Fruit fly (Drosophila melanogaster) whole organism, embryonic: Measurements from ENCODE around the gene Sdhaf3.
A peak's percentile ranks its signal among the peaks of the same experiment; 100 is the strongest.

Source experiments
- BEAF-32 ChIP-seq: fragments of 200-800 bp; sonication (Bioruptor generic); optimal IDR thresholded peaks from 3 replicates; lab custom pipeline; 2017; ENCODE audit warnings: missing biosample characterization, missing genetic modification characterization, mild to moderate bottlenecking, moderate library complexity, missing genetic modification reagents
- Bteb2 ChIP-seq: fragments of 200-800 bp; sonication (Bioruptor generic); optimal IDR thresholded peaks from 2 replicates; lab custom pipeline; 2016; ENCODE audit warnings: missing biosample characterization, missing genetic modification characterization
- C15 ChIP-seq: fragments of 200-800 bp; sonication (Bioruptor generic); IDR thresholded peaks from 3 replicates; pipeline ENCODE4 v1.3.6; 2022; ENCODE audit warnings: missing biosample characterization, missing genetic modification characterization
- CG10979 ChIP-seq: fragments of 200-800 bp; sonication (Bioruptor generic); optimal IDR thresholded peaks from 2 replicates; lab custom pipeline; 2018; ENCODE audit warnings: missing biosample characterization, mild to moderate bottlenecking, missing genetic modification characterization, moderate library complexity
- CG11723 ChIP-seq: fragments of 200-800 bp; sonication (Bioruptor generic); optimal IDR thresholded peaks from 2 replicates; lab custom pipeline; 2017; ENCODE audit warnings: missing biosample characterization, mild to moderate bottlenecking, missing genetic modification characterization
- CG12769 ChIP-seq: fragments of 200-800 bp; sonication (Bioruptor generic); optimal IDR thresholded peaks from 2 replicates; lab custom pipeline; 2019; ENCODE audit warnings: missing biosample characterization, mild to moderate bottlenecking, missing genetic modification characterization, moderate library complexity
- CG13296 ChIP-seq: fragments of 200-800 bp; sonication (Bioruptor generic); optimal IDR thresholded peaks from 3 replicates; lab custom pipeline; 2018; ENCODE audit warnings: missing biosample characterization, mild to moderate bottlenecking, missing genetic modification characterization
- CG13424 ChIP-seq: fragments of 200-800 bp; sonication (Bioruptor generic); optimal IDR thresholded peaks from 2 replicates; lab custom pipeline; 2019; ENCODE audit warnings: missing biosample characterization, mild to moderate bottlenecking, missing genetic modification characterization, moderate library complexity
- CG14860 ChIP-seq: fragments of 200-800 bp; sonication (Bioruptor generic); IDR thresholded peaks from 3 replicates; pipeline ENCODE4 v1.3.6; 2022; ENCODE audit warnings: missing biosample characterization, missing genetic modification characterization; ENCODE audit not compliant: partially characterized antibody
- CG15269 ChIP-seq: fragments of 200-800 bp; sonication (Bioruptor generic); optimal IDR thresholded peaks from 2 replicates; lab custom pipeline; 2018; ENCODE audit warnings: missing biosample characterization, mild to moderate bottlenecking, missing genetic modification characterization, moderate library complexity
- CG17359 ChIP-seq: fragments of 200-800 bp; sonication (Bioruptor generic); optimal IDR thresholded peaks from 3 replicates; lab custom pipeline; 2018; ENCODE audit warnings: missing biosample characterization, mild to moderate bottlenecking, missing genetic modification characterization, moderate library complexity
- CG17802 ChIP-seq: fragments of 200-800 bp; sonication (Bioruptor generic); optimal IDR thresholded peaks from 2 replicates; lab custom pipeline; 2018; ENCODE audit warnings: missing biosample characterization, mild to moderate bottlenecking, missing genetic modification characterization, moderate library complexity
- CG2712 ChIP-seq: fragments of 200-800 bp; optimal IDR thresholded peaks from 3 replicates; lab custom pipeline; 2019; ENCODE audit warnings: missing biosample characterization, mild to moderate bottlenecking, missing genetic modification characterization, moderate library complexity
- CG30020 ChIP-seq: fragments of 200-800 bp; optimal IDR thresholded peaks from 2 replicates; lab custom pipeline; 2019; ENCODE audit warnings: missing biosample characterization, mild to moderate bottlenecking, missing genetic modification characterization, moderate library complexity
- CG31388 ChIP-seq: fragments of 200-800 bp; sonication (Bioruptor generic); optimal IDR thresholded peaks from 2 replicates; lab custom pipeline; 2016; ENCODE audit warnings: missing biosample characterization, missing genetic modification characterization
- CG3163 ChIP-seq: fragments of 200-800 bp; sonication (Bioruptor generic); optimal IDR thresholded peaks from 3 replicates; lab custom pipeline; 2016; ENCODE audit warnings: missing biosample characterization, missing genetic modification characterization
- CG34224 ChIP-seq: fragments of 200-800 bp; sonication (Bioruptor generic); IDR thresholded peaks from 3 replicates; pipeline ENCODE4 v1.3.6; 2022; ENCODE audit warnings: missing biosample characterization, missing genetic modification characterization; ENCODE audit not compliant: partially characterized antibody
- CG3726 ChIP-seq: fragments of 200-800 bp; sonication (Bioruptor generic); IDR thresholded peaks from 3 replicates; pipeline ENCODE4, ENCODE4 v1.3.6; 2022; ENCODE audit warnings: missing biosample characterization, missing genetic modification characterization
- CG8765 ChIP-seq: fragments of 200-800 bp; sonication (Bioruptor generic); IDR thresholded peaks from 2 replicates; pipeline ENCODE4 v1.3.6; 2022; ENCODE audit warnings: missing biosample characterization, missing genetic modification characterization
- Deaf1 ChIP-seq: fragments of 200-800 bp; optimal IDR thresholded peaks from 3 replicates; lab custom pipeline; 2019; ENCODE audit warnings: missing biosample characterization, mild to moderate bottlenecking, missing genetic modification characterization, moderate library complexity
- Dll ChIP-seq: fragments of 200-800 bp; sonication (Bioruptor generic); IDR thresholded peaks from 4 replicates; pipeline ENCODE4 v1.3.6; 2022; ENCODE audit warnings: missing biosample characterization, missing genetic modification characterization; ENCODE audit not compliant: partially characterized antibody
- Ets97D ChIP-seq: fragments of 200-800 bp; sonication (Bioruptor generic); optimal IDR thresholded peaks from 3 replicates; lab custom pipeline; 2016; ENCODE audit warnings: missing biosample characterization, missing genetic modification characterization
- HLHmδ ChIP-seq: fragments of 200-800 bp; sonication (Bioruptor generic); optimal IDR thresholded peaks from 2 replicates; lab custom pipeline; 2018; ENCODE audit warnings: missing biosample characterization, mild to moderate bottlenecking, missing genetic modification characterization, moderate library complexity
- Hr51 ChIP-seq, 2 experiments: fragments of 200-800 bp; sonication (Bioruptor generic); optimal IDR thresholded peaks; 2 replicates in 1 of 2; 3 replicates in 1 of 2; lab custom pipeline; 2016 to 2018; ENCODE audit warnings: missing biosample characterization in 2 of 2, missing genetic modification characterization in 2 of 2, mild to moderate bottlenecking in 1 of 2, moderate library complexity in 1 of 2
- Mes4 ChIP-seq: fragments of 200-800 bp; sonication (Bioruptor generic); optimal IDR thresholded peaks from 2 replicates; lab custom pipeline; 2016; ENCODE audit warnings: missing biosample characterization, missing genetic modification characterization
- Nf-YB ChIP-seq: fragments of 200-800 bp; sonication (Bioruptor generic); optimal IDR thresholded peaks from 3 replicates; lab custom pipeline; 2019; ENCODE audit warnings: missing biosample characterization, mild to moderate bottlenecking, missing genetic modification characterization, moderate library complexity
- Trl ChIP-seq, 3 experiments: fragments of >200 bp in 2 of 3; fragments of 200-800 bp in 1 of 3; sonication (Bioruptor generic) in 1 of 3; optimal IDR thresholded peaks; 2 replicates in 1 of 3; 3 replicates in 2 of 3; lab custom pipeline; 2016 to 2017; ENCODE audit warnings: missing biosample characterization in 1 of 3, missing genetic modification characterization in 1 of 3
- chinmo ChIP-seq: fragments of 200-800 bp; sonication (Bioruptor generic); IDR thresholded peaks from 4 replicates; pipeline ENCODE4 v1.3.6; 2022; ENCODE audit warnings: missing biosample characterization, missing genetic modification characterization; ENCODE audit not compliant: partially characterized antibody
- crc ChIP-seq: fragments of 200-800 bp; sonication (Bioruptor generic); optimal IDR thresholded peaks from 2 replicates; lab custom pipeline; 2016; ENCODE audit warnings: missing biosample characterization, missing genetic modification characterization
- danr ChIP-seq: fragments of 200-800 bp; sonication (Bioruptor generic); IDR thresholded peaks from 2 replicates; pipeline ENCODE4 v1.3.6; 2022; ENCODE audit warnings: missing biosample characterization, missing genetic modification characterization
- dpn ChIP-seq, 2 experiments: fragments of 200-800 bp; sonication (Bioruptor generic); optimal IDR thresholded peaks; 3 replicates each; lab custom pipeline; 2016; ENCODE audit warnings: missing biosample characterization in 2 of 2, missing genetic modification characterization in 2 of 2
- gce ChIP-seq: fragments of 200-800 bp; sonication (Bioruptor generic); IDR thresholded peaks from 3 replicates; pipeline ENCODE4 v1.3.6; 2022; ENCODE audit warnings: missing biosample characterization, missing genetic modification characterization
- gsb ChIP-seq: fragments of 200-800 bp; sonication (Bioruptor generic); IDR thresholded peaks from 2 replicates; pipeline ENCODE4 v1.3.6; 2022; ENCODE audit warnings: missing biosample characterization, missing genetic modification characterization
- her ChIP-seq: fragments of 200-800 bp; sonication (Bioruptor generic); optimal IDR thresholded peaks from 2 replicates; lab custom pipeline; 2016; ENCODE audit warnings: missing biosample characterization, missing genetic modification characterization
- jigr1 ChIP-seq: fragments of 200-800 bp; sonication (Bioruptor generic); IDR thresholded peaks from 3 replicates; pipeline ENCODE4 v1.3.6; 2022; ENCODE audit warnings: missing biosample characterization, missing genetic modification characterization
- maf-S ChIP-seq: fragments of 200-800 bp; sonication (Bioruptor generic); optimal IDR thresholded peaks from 2 replicates; lab custom pipeline; 2016; ENCODE audit warnings: missing biosample characterization, missing genetic modification characterization
- mam ChIP-seq: fragments of 200-800 bp; sonication (Bioruptor generic); optimal IDR thresholded peaks from 3 replicates; lab custom pipeline; 2016; ENCODE audit warnings: missing biosample characterization, missing genetic modification characterization
- nerfin-1 ChIP-seq: fragments of 200-800 bp; sonication (Bioruptor generic); optimal IDR thresholded peaks from 3 replicates; lab custom pipeline; 2019; ENCODE audit warnings: missing biosample characterization, mild to moderate bottlenecking, missing genetic modification characterization, moderate library complexity
- nerfin-2 ChIP-seq: fragments of 200-800 bp; sonication (Bioruptor generic); IDR thresholded peaks from 2 replicates; pipeline ENCODE4 v1.3.6; 2022; ENCODE audit warnings: missing biosample characterization, missing genetic modification characterization; ENCODE audit not compliant: partially characterized antibody
- otp ChIP-seq: fragments of 200-800 bp; sonication (Bioruptor generic); IDR thresholded peaks from 3 replicates; pipeline ENCODE4, ENCODE4 v1.3.6; 2022; ENCODE audit warnings: missing biosample characterization, missing genetic modification characterization
- sim ChIP-seq: fragments of 200-800 bp; sonication (Bioruptor generic); IDR thresholded peaks from 2 replicates; pipeline ENCODE4 v1.3.6; 2022; ENCODE audit warnings: missing biosample characterization, missing genetic modification characterization
- sisA ChIP-seq: fragments of 200-800 bp; sonication (Bioruptor generic); IDR thresholded peaks from 2 replicates; pipeline ENCODE4 v1.3.6; 2022; ENCODE audit warnings: missing biosample characterization, missing genetic modification characterization
- slp2 ChIP-seq: fragments of 200-800 bp; sonication (Bioruptor generic); optimal IDR thresholded peaks from 2 replicates; lab custom pipeline; 2016; ENCODE audit warnings: missing biosample characterization, missing genetic modification characterization
- tx ChIP-seq: fragments of 200-800 bp; sonication (Bioruptor generic); optimal IDR thresholded peaks from 2 replicates; lab custom pipeline; 2016; ENCODE audit warnings: missing biosample characterization, missing genetic modification characterization
- unc-4 ChIP-seq: fragments of 200-800 bp; sonication (Bioruptor generic); IDR thresholded peaks from 2 replicates; pipeline ENCODE4 v1.3.6; 2022; ENCODE audit warnings: missing biosample characterization, missing genetic modification characterization; ENCODE audit not compliant: partially characterized antibody
- wek ChIP-seq: fragments of 200-800 bp; sonication (Bioruptor generic); optimal IDR thresholded peaks from 3 replicates; lab custom pipeline; 2018; ENCODE audit warnings: missing biosample characterization, mild to moderate bottlenecking, missing genetic modification characterization, moderate library complexity
- wor ChIP-seq: fragments of 200-800 bp; sonication (Bioruptor generic); IDR thresholded peaks from 2 replicates; pipeline ENCODE4 v1.3.6; 2022; ENCODE audit warnings: missing biosample characterization, missing genetic modification characterization

The Sdhaf3 gene

dm6 chr3R:16449187-16449973, 32.9 kb downstream of the Sdhaf3 start (continued):
- TF ChIP-seq mam (GFP tag; lab: Kevin White, UChicago) (peak; percentile 90), wek (GFP tag; lab: Kevin White, UChicago) (peak; percentile 80), HLHmδ (no peak), Deaf1 (tag; lab: Kevin White, UChicago) (peak; percentile 57), CG11723 (GFP tag; lab: Kevin White, UChicago) (peak; percentile 86), CG3163 (GFP tag; lab: Kevin White, UChicago) (peak; percentile 64), C15 (GFP tag; lab: Robert Waterston, UW) (peak; percentile 83; the same call in 1 of the 3 replicates), Bteb2 (peak; percentile 50), CG31388 (peak; percentile 87), CG13424 (tag; lab: Kevin White, UChicago) (peak; percentile 95), gce (GFP tag; lab: Robert Waterston, UW) (peak; percentile 96), CG10979 (tag; lab: Kevin White, UChicago) (peak; percentile 97), danr (GFP tag; lab: Robert Waterston, UW) (0 out of 2 replicates have a peak, but pooled peaks have one; percentile 65), otp (GFP tag; lab: Robert Waterston, UW) (peak; percentile 97), tx (peak; percentile 79), CG15269 (tag; lab: Kevin White, UChicago) (peak; percentile 89), Mes4 (GFP tag; lab: Kevin White, UChicago) (peak; percentile 78), sim (GFP tag; lab: Robert Waterston, UW) (peak; percentile 94), her (GFP tag; lab: Kevin White, UChicago) (peak; percentile 75), Nf-YB (GFP tag; lab: Kevin White, UChicago) (peak; percentile 68), gsb (GFP tag; lab: Robert Waterston, UW) (peak; percentile 75), CG3726 (GFP tag; lab: Robert Waterston, UW) (peak; percentile 92; the same call in 2 of the 3 replicates), CG30020 (peak; percentile 76), nerfin-2 (no peak), CG17359 (peak; percentile 97), CG17802 (tag; lab: Kevin White, UChicago) (peak; percentile 92), sisA (GFP tag; lab: Robert Waterston, UW) (peak; percentile 98), Trl (optimal IDR thresholded peaks at IDR 0.05; lab: Kevin White, UChicago) (peak; percentile 65 to 87), Trl (GFP tag; optimal IDR thresholded peaks at IDR 0.05; lab: Kevin White, UChicago) (peak; percentile 81), dpn (GFP tag; optimal IDR thresholded peaks at IDR 0.05; lab: Kevin White, UChicago) (peak; percentile 92 to 95), CG12769 (tag; lab: Kevin White, UChicago) (peak; percentile 78), jigr1 (GFP tag; lab: Robert Waterston, UW) (peak; percentile 91), Ets97D (GFP tag; lab: Kevin White, UChicago) (peak; percentile 74), Dll (GFP tag; lab: Robert Waterston, UW) (0 out of 4 replicates have a peak, but pooled peaks have one; percentile 24), BEAF-32 (GFP tag; lab: Kevin White, UChicago) (no peak), CG13296 (GFP tag; lab: Kevin White, UChicago) (peak; percentile 70), slp2 (GFP tag; lab: Kevin White, UChicago) (peak; percentile 89), CG8765 (peak; percentile 93), crc (GFP tag; lab: Kevin White, UChicago) (peak; percentile 84), CG34224 (GFP tag; lab: Robert Waterston, UW) (no peak), wor (GFP tag; lab: Robert Waterston, UW) (peak; percentile 94), CG14860 (GFP tag; lab: Robert Waterston, UW) (peak; percentile 64), chinmo (GFP tag; lab: Robert Waterston, UW) (0 out of 4 replicates have a peak, but pooled peaks have one; percentile 44), maf-S (peak; percentile 84), nerfin-1 (tag; lab: Kevin White, UChicago) (peak; percentile 97), Hr51 (GFP tag; optimal IDR thresholded peaks at IDR 0.05; lab: Kevin White, UChicago) (peak; percentile 81 to 83), unc-4 (GFP tag; lab: Robert Waterston, UW) (no peak), CG2712 (tag; lab: Kevin White, UChicago) (peak; percentile 96)
